Fruit fly (Drosophila melanogaster) whole organism, adult: ENCODE data around the gene CG10428.

Experiments used
- CG33017 ChIP-seq: fragments of 200-800 bp; sonication (Bioruptor generic); optimal IDR thresholded peaks from 2 replicates; lab custom pipeline; 2018; ENCODE audit warnings: missing biosample characterization, mild to moderate bottlenecking, missing genetic modification characterization, moderate library complexity
- CG7045 ChIP-seq: fragments of 200-800 bp; sonication (Bioruptor generic); optimal IDR thresholded peaks from 2 replicates; lab custom pipeline; 2017; ENCODE audit warnings: missing biosample characterization, mild to moderate bottlenecking, missing genetic modification characterization
- CG7101 ChIP-seq: fragments of 200-800 bp; sonication (Bioruptor generic); optimal IDR thresholded peaks from 2 replicates; lab custom pipeline; 2018; ENCODE audit warnings: missing biosample characterization, mild to moderate bottlenecking, missing genetic modification characterization, moderate library complexity
- Crg-1 ChIP-seq: fragments of 200-800 bp; sonication (Bioruptor generic); optimal IDR thresholded peaks from 2 replicates; lab custom pipeline; 2016; ENCODE audit warnings: missing biosample characterization, missing genetic modification characterization
- kay ChIP-seq: fragments of 200-800 bp; sonication (Bioruptor generic); peaks from one replicate; lab custom pipeline; 2016; ENCODE audit warnings: missing biosample characterization, missing genetic modification characterization, borderline replicate concordance
- pad ChIP-seq: fragments of 200-800 bp; sonication (Bioruptor generic); optimal IDR thresholded peaks from 3 replicates; lab custom pipeline; 2017; ENCODE audit warnings: missing biosample characterization, missing genetic modification characterization, mild to moderate bottlenecking, moderate library complexity, missing genetic modification reagents

DNA sequence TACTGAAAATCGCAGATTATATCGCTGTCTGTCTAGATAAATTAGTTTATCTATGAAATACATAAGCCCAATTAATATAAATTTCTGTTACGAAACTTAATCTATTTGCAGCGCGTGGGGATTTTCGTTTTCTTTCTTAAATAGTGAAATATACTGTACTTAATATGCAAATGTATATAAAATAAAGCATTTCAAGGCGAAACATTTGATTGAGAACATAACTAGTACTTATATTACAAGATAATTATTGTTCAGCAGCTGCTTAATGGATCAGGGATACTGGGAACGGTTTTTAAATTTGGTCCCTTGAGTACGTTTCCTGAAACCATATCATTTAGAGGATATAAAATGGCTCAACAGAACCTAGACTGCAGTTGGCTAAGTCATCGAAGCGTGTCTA is 43.5 kb downstream of the CG10428 start, which contains the start of gene CG46465:
- TF ChIP-seq CG7045 (no peak), CG33017 (tag; lab: Kevin White, UChicago) (no peak), Crg-1 (no peak), kay (GFP tag; lab: Kevin White, UChicago) (peak; percentile 87), CG7101 (tag; lab: Kevin White, UChicago) (no peak), pad (GFP tag; lab: Kevin White, UChicago) (no peak)
